Fruit fly (Drosophila melanogaster) ovary, adult (tissue): ENCODE data around the gene CG8032.

ENCODE experiments used
- CG17801 ChIP-seq: fragments of 200-800 bp; optimal IDR thresholded peaks from 2 replicates; lab custom pipeline; 2019; ENCODE audit warnings: missing biosample characterization, mild to moderate bottlenecking, missing genetic modification characterization, moderate library complexity; ENCODE audit not compliant: partially characterized antibody

Gene CG8032

dm6 chr3R:8663668-8664283 lies at the start of gene CG8032:
Gene CG8032, plus strand, starts transcription at chr3R:8664115.
- TF ChIP-seq CG17801 = peak; percentile 43

DNA sequence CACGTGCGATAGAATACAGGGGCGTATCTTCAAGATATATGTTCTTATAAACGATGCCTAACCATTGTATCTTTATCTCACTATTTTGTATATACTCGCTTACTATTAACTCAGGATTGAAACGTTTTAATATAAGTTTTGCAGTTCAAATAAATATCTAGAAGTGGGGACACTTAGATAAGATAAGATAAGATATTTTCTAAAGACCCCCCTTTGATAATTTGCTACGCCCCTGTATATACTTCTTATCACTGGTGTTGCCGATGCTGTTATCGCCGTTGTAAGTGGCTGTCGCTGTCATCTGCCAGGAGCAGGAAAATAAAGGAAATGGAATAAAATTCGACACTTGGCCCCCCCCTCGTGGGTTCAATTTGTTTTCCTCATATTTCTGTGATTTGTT lies 47.8 kb upstream of the CG8032 start:
- no peak for TF ChIP-seq CG17801

dm6 chr3R:8619089-8619488 lies 44.8 kb upstream of the CG8032 start:
- no peak for TF ChIP-seq CG17801

DNA sequence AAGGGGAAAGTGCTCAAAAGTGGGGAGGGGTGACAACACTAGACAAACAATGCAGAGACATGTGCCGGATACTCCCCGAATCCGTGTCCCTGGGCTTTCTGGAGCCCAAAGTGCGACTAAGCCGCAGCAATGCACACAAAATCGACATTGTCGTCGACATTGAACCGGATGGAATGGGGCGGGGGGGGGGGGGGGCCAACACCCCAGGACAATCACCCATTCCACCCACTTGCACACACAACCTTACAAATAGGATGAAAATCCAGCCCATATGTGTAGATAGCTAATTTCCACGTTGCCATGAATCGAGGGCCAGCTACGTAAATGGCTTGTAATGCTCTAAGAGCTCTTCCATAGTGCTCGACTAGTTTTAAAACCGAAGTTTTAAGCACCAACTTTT lies 43.2 kb upstream of the CG8032 start:
- no peak for TF ChIP-seq CG17801

DNA sequence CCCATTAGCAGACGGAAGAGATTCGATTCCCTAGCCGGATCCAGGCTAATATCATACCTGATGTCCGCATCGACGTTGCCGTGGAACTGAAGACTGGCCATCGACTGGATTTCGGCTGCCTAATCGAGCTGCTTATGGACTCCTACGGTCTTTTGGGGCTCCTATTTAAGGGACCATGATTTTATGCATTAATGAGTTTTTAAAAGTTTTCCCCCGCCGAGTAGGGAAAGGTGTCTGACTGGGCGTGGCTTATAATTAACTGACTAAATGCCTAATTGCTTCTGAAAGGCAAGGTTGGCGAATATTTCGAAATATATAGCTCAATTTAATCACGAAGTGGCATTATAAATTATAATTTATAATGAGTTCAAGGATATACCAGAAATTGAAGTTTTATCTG lies 28.1 kb upstream of the CG8032 start, which contains the start of gene Or85e:
Or85e (minus strand) TSS at position 101 of the 400 bp plus-strand sequence.
- TF ChIP-seq CG17801 = no peak

DNA sequence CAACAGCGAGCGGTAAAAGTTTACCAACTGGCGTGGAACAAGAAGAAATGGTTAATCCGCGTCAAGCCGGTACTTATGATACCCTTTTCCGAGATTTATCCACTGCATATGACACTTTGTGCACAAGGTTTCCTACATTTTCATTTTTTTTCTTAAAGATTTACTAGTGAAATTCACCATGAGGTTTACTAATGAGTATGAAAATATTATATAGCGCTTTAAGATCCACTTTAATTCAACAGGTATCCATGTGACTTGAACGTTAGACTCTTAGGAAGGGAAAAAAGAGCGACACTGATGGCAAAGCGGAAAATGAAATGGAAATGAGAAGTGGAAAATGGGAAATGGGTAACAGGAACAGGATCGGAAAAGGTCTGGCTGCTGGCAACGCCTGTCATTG lies 25.3 kb upstream of the CG8032 start:
- TF ChIP-seq CG17801 = no peak

- TF ChIP-seq CG17801 = no peak
These were observed 21.4 kb upstream of the CG8032 start for dm6 chr3R:8642376-8642966.

dm6 chr3R:8645580-8646220 lies 18.2 kb upstream of the CG8032 start, which contains the start of gene Cyp313b1:
Gene Cyp313b1, minus strand, starts transcription at chr3R:8645650.
- no peak for TF ChIP-seq CG17801

- peak; percentile 99 for TF ChIP-seq CG17801
These were observed 13.2 kb upstream of the CG8032 start, which contains the start of the genes Mkk4 and SLIRP2 for dm6 chr3R:8650741-8651140. Gene Mkk4, minus strand, starts transcription at chr3R:8650796. Gene SLIRP2, plus strand, starts transcription at chr3R:8651084.

- TF ChIP-seq CG17801 = peak; percentile 79
These were observed 11.2 kb upstream of the CG8032 start, which contains the start of the genes Sys1 and Dhod for dm6 chr3R:8652731-8653130. Gene Sys1, plus strand, starts transcription at chr3R:8652821. Gene Dhod, minus strand, starts transcription at chr3R:8652916.

DNA sequence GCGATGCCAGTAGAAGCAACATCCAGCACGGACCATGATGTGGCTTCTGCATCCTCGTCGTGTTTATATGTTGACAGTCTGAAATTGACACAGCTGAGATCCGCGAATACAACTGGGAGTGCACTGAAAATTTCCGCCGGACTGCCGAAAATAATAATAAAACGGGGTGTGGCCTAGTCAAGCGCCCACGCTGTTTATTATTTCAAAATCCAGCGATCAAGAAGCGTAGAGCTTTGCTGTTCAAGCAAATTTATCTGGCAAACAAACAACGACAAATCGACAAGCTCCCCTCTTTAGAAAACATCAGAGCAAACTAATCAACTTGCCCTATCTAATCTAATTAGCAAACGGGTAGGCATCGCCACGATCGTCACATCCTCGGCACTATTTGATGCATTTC lies 9.9 kb upstream of the CG8032 start:
- no peak for TF ChIP-seq CG17801

- TF ChIP-seq CG17801 = no peak
These were observed 9.2 kb upstream of the CG8032 start, which contains the start of gene CG42489 for dm6 chr3R:8654666-8655065. Gene CG42489, minus strand, starts transcription at chr3R:8654766.

- no peak for TF ChIP-seq CG17801
These were observed 5.2 kb upstream of the CG8032 start for dm6 chr3R:8658688-8659087.

- peak; percentile 51 for TF ChIP-seq CG17801
These were observed 4.6 kb upstream of the CG8032 start for dm6 chr3R:8659200-8659897.

DNA sequence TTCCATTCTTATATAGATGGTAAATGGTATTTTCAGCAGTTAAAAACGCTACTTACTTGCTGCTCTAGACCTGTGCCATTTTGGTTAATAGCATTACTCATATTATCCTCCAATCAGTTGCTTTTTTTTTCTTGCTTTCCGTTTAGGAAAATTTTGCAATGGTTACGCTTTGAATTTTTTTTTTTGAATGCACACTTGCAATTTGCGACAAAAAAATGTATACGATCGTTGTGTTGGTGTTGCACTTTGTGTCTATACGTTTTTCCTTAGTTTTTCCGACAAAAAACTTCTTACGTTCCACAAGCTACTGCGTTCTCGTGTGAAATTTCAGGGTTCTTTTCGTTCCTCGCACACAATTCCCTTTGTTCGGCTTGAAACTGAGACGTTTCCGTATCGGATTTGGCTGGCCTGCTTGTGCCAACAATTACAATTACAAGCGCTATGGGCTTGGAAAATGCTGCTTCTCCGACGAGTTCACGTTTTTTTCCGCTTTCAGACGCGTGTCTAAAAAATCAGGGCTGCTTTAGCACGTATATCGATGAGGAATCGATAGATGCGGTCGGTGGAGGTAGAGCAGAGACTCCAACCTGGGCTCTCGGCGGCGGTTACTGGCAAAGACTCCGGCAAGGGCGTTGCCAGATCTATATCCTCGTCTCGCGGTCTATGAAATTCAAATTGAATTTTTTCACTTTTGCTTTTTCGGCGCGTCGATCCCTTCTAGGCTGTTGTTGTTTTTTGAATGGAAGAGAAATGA lies 3.8 kb upstream of the CG8032 start:
- peak; percentile 41 for TF ChIP-seq CG17801

- TF ChIP-seq CG17801 = no peak
These were observed 3.3 kb upstream of the CG8032 start, which contains the start of gene bel for dm6 chr3R:8660661-8661060. Gene bel, minus strand, starts transcription at chr3R:8660761.
